Worm (Caenorhabditis elegans): ENCODE measurements around the gene W02B12.1.

DNA sequence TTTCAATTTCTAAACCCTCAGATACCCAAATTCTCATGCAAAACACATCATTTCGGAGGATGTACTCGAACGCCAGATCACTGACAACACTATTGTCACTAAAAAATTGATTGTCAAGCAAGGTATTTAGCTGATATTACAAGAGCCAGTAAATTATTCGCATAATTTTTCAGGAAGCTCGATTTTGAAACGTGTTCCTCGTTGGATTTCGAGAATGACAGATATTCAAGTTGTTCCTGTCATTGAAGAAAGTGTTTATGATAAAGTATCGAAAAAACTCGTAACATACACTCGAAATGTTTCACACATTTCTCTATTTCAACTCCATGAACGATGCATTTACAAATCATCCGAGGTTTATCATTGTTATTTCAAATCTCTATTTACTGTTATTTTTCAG lies 47.0 kb downstream of the W02B12.1 start:
- TF ChIP-seq ref-2 (tag; optimal IDR thresholded peaks at IDR 0.05) (no peak), pqm-1 (tag; optimal IDR thresholded peaks at IDR 0.05) (no peak), Y22D7AL.16 (tag; optimal IDR thresholded peaks at IDR 0.05) (no peak), F13H6.1 (tag; optimal IDR thresholded peaks at IDR 0.05) (no peak), rnt-1 (tag; optimal IDR thresholded peaks at IDR 0.05) (no peak), pax-1 (tag; optimal IDR thresholded peaks at IDR 0.05) (no peak), dmd-4 (tag; optimal IDR thresholded peaks at IDR 0.05; ENCODE audit: borderline replicate concordance) (no peak)
